Worm (Caenorhabditis elegans) whole organism, L4 larva: ENCODE measurements around the gene Y54G11A.2.

Experiments used
- ama-1 ChIP-seq: fragments of 150-350 bp; optimal IDR thresholded peaks from 2 replicates; lab custom pipeline; 2014; ENCODE audit warnings: inconsistent platforms, mixed read lengths
- arid-1 ChIP-seq: fragments of 200-800 bp; sonication (Bioruptor generic); conservative IDR thresholded peaks from 2 replicates; pipeline ENCODE4 v1.3.6; 2022; ENCODE audit warnings: missing genetic modification reagents, missing genetic modification characterization, missing compliant biosample characterization
- ceh-20 ChIP-seq: fragments of 200-800 bp; sonication (Bioruptor generic); IDR thresholded peaks from 2 replicates; pipeline ENCODE4 v1.3.6; 2022; ENCODE audit warnings: missing genetic modification reagents, missing genetic modification characterization, missing compliant biosample characterization
- egl-27 ChIP-seq: sonication (generic microtip); optimal IDR thresholded peaks from 3 replicates; lab custom pipeline; 2017; ENCODE audit warnings: missing biosample characterization, missing genetic modification reagents, missing genetic modification characterization
- lin-13 ChIP-seq: fragments of 150-350 bp; optimal IDR thresholded peaks from 2 replicates; lab custom pipeline; 2014; ENCODE audit warnings: missing biosample characterization, missing genetic modification reagents, missing genetic modification characterization
- mep-1 ChIP-seq: fragments of 150-350 bp; sonication (generic microtip); optimal IDR thresholded peaks from 3 replicates; lab custom pipeline; 2014; ENCODE audit warnings: missing biosample characterization, missing genetic modification characterization
- nhr-42 ChIP-seq: fragments of 200-800 bp; sonication (Bioruptor generic); IDR thresholded peaks from 2 replicates; pipeline ENCODE4 v1.3.6; 2022; ENCODE audit warnings: missing genetic modification characterization, missing compliant biosample characterization
- ztf-11 ChIP-seq: fragments of 150-350 bp; optimal IDR thresholded peaks from 2 replicates; lab custom pipeline; 2014; ENCODE audit warnings: missing biosample characterization, missing genetic modification characterization

DNA sequence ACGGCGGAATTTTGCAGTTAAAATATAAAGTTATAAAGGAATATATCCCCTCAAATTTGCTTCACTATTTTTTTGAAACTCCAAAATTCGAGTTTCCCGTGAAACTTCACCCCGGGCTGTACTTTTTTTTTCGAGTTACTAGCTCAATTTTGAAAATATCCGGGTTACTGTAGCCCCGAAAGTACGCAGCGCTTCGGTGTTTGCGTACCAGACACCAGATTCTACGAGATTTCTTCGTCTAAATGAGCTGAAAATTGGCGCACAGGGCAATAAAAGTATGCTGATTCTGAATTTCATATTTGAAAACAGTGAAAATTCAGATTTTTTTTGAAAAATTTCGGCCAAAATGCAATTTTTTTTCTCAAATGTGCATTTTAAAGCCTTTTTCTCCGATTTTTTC, 21.2 kb upstream of the Y54G11A.2 start:
- TF ChIP-seq egl-27 (tag; lab: Kevin White, UChicago) (no peak), lin-13 (GFP tag; lab: Kevin White, UChicago) (no peak), ama-1 (no peak), ceh-20 (no peak), nhr-42 (GFP tag; lab: Robert Waterston, UW) (no peak), ztf-11 (no peak), mep-1 (tag; lab: Kevin White, UChicago) (no peak), arid-1 (no peak)
